Worm (Caenorhabditis elegans): ENCODE results near the gene ham-2.

Gene ham-2

ce11 chrX:4550987-4551386, 3.5 kb upstream of the ham-2 start:
- TF ChIP-seq ref-1 (GFP tag; conservative IDR thresholded peaks at IDR 0.05): no peak
- no peak for TF ChIP-seq med-1 (GFP tag; optimal IDR thresholded peaks at IDR 0.05; ENCODE audit: insufficient read depth)
- no peak for TF ChIP-seq ztf-23 (GFP tag; IDR thresholded peaks at IDR 0.05)
- TF ChIP-seq tab-1 (GFP tag; IDR thresholded peaks at IDR 0.05): no peak
- no peak for TF ChIP-seq cog-1 (tag; optimal IDR thresholded peaks at IDR 0.05)
- no peak for TF ChIP-seq klf-2 (GFP tag; conservative IDR thresholded peaks at IDR 0.05)
- no peak for TF ChIP-seq flt-1 (GFP tag; IDR thresholded peaks at IDR 0.05)
- no peak for TF ChIP-seq ztf-29 (GFP tag; IDR thresholded peaks at IDR 0.05)
- no peak for TF ChIP-seq T22C8.4 (GFP tag; IDR thresholded peaks at IDR 0.05)

DNA sequence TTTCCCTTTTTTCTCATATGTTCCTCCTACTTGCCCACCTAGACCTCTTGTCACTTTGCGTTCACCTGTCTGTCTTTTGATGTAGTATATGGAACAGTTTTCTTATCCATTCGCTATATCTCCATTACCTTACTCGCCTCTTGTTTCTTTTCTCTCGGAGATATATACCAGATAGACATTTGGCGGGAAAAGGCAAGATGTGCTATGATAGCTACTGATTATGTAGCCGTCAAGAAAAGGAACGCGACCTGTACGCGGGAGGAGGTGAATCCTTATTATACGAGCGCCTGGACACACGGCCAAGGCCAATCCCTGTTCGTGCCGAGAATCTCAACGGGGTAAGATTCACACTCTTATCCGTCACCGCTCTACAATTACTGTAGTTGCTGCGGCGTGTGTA, 1.5 kb upstream of the ham-2 start:
- no peak for TF ChIP-seq flt-1 (GFP tag; IDR thresholded peaks at IDR 0.05)
- no peak for TF ChIP-seq T22C8.4 (GFP tag; IDR thresholded peaks at IDR 0.05)
- no peak for TF ChIP-seq ref-1 (GFP tag; conservative IDR thresholded peaks at IDR 0.05)
- no peak for TF ChIP-seq cog-1 (tag; optimal IDR thresholded peaks at IDR 0.05)
- no peak for TF ChIP-seq med-1 (GFP tag; optimal IDR thresholded peaks at IDR 0.05; ENCODE audit: insufficient read depth)
- no peak for TF ChIP-seq ztf-23 (GFP tag; IDR thresholded peaks at IDR 0.05)
- no peak for TF ChIP-seq ztf-29 (GFP tag; IDR thresholded peaks at IDR 0.05)
- no peak for TF ChIP-seq klf-2 (GFP tag; conservative IDR thresholded peaks at IDR 0.05)
- no peak for TF ChIP-seq tab-1 (GFP tag; IDR thresholded peaks at IDR 0.05)

- TF ChIP-seq tab-1 (GFP tag; IDR thresholded peaks at IDR 0.05) (no peak), ztf-29 (GFP tag; IDR thresholded peaks at IDR 0.05) (no peak), cog-1 (tag; optimal IDR thresholded peaks at IDR 0.05) (no peak), klf-2 (GFP tag; conservative IDR thresholded peaks at IDR 0.05) (no peak), T22C8.4 (GFP tag; IDR thresholded peaks at IDR 0.05) (no peak)
Measured at ce11 chrX:4553491-4553890, 994 bp upstream of the ham-2 start.

DNA sequence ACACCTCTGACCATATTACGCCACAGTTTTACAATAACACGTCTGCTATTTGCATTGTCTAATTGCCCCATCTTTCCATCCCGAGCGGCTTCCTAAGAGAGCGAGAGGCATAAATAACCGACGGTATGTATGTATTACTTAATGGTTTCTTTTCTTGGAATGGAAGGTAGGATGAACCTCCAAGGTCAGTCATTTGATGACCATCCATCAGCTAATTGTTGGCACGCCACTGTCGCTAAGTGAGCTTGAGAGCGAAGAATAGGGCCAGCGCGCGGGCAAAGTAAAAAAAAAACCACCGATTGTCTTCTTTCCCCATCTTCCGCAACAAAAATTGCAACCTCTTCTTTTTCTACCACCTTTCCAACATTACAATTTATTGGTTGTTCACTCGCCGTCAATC, 1.5 kb downstream of the ham-2 start:
- TF ChIP-seq flt-1 (GFP tag; IDR thresholded peaks at IDR 0.05): no peak
- no peak for TF ChIP-seq klf-2 (GFP tag; conservative IDR thresholded peaks at IDR 0.05)
- no peak for TF ChIP-seq med-1 (GFP tag; optimal IDR thresholded peaks at IDR 0.05; ENCODE audit: insufficient read depth)
- no peak for TF ChIP-seq ztf-23 (GFP tag; IDR thresholded peaks at IDR 0.05)
- TF ChIP-seq ztf-29 (GFP tag; IDR thresholded peaks at IDR 0.05): no peak
- TF ChIP-seq cog-1 (tag; optimal IDR thresholded peaks at IDR 0.05): no peak
- no peak for TF ChIP-seq T22C8.4 (GFP tag; IDR thresholded peaks at IDR 0.05)
- TF ChIP-seq tab-1 (GFP tag; IDR thresholded peaks at IDR 0.05): no peak
- TF ChIP-seq ref-1 (GFP tag; conservative IDR thresholded peaks at IDR 0.05): no peak

ce11 chrX:4561863-4562262, 7.4 kb downstream of the ham-2 start, which contains the start of gene C05E11.6:
TSS of gene C05E11.6 (plus strand) at chrX:4562163.
- TF ChIP-seq T22C8.4 (GFP tag; IDR thresholded peaks at IDR 0.05): no peak
- TF ChIP-seq med-1 (GFP tag; optimal IDR thresholded peaks at IDR 0.05; ENCODE audit: insufficient read depth): no peak
- TF ChIP-seq ztf-29 (GFP tag; IDR thresholded peaks at IDR 0.05): no peak
- TF ChIP-seq cog-1 (tag; optimal IDR thresholded peaks at IDR 0.05): no peak
- no peak for TF ChIP-seq ztf-23 (GFP tag; IDR thresholded peaks at IDR 0.05)
- TF ChIP-seq klf-2 (GFP tag; conservative IDR thresholded peaks at IDR 0.05): no peak

DNA sequence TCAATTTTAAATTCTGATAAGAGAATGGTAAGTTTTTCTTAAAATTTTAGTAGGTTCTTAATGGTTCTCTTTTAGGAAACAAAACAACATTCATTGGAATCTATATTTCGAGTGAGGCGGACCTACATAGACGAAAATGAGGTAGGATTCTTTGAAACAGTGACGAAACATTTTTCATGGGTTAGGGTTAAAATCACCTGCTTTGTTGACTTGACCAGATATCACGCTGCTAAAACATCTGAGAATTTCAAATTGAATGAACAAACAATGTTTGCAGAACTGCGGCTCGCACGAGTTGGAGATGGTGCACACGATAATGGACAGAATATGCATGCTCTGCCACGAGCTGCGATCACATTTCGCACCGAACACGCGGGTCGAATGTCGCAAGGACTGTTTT, 7.8 kb downstream of the ham-2 start:
- no peak for TF ChIP-seq T22C8.4 (GFP tag; IDR thresholded peaks at IDR 0.05)

ce11 chrX:4564717-4565316, 10.3 kb downstream of the ham-2 start, which contains the start of gene amt-4:
TSS of gene amt-4 (plus strand) at chrX:4565302.
- TF ChIP-seq ztf-29 (GFP tag; IDR thresholded peaks at IDR 0.05) (no peak), klf-2 (GFP tag; conservative IDR thresholded peaks at IDR 0.05) (no peak), tab-1 (GFP tag; IDR thresholded peaks at IDR 0.05) (no peak), ztf-23 (GFP tag; IDR thresholded peaks at IDR 0.05) (no peak), cog-1 (tag; optimal IDR thresholded peaks at IDR 0.05) (no peak), T22C8.4 (GFP tag; IDR thresholded peaks at IDR 0.05) (no peak), flt-1 (GFP tag; IDR thresholded peaks at IDR 0.05) (no peak), med-1 (GFP tag; optimal IDR thresholded peaks at IDR 0.05; ENCODE audit: insufficient read depth) (no peak), ref-1 (GFP tag; conservative IDR thresholded peaks at IDR 0.05) (no peak)

DNA sequence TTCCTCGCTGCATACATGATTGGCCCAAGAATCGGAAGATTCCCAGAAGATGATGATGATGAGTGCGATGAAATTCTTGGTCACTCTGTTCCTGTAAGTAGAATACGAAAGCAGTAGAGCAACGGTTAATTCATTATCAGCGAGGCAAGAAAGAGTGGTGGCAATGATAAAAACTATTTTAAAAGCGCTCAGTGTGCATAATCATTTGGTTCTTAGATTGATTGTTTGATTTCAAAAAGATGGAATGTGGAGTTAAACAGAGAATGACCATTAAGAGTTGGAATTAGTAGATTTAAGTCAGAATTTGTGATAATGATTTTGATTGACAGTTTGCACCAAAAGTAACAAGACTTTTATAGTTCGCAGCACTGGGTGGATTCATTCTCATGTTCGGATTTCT, 12.6 kb downstream of the ham-2 start:
- TF ChIP-seq tab-1 (GFP tag; IDR thresholded peaks at IDR 0.05) (no peak), cog-1 (tag; optimal IDR thresholded peaks at IDR 0.05) (no peak), T22C8.4 (GFP tag; IDR thresholded peaks at IDR 0.05) (no peak), med-1 (GFP tag; optimal IDR thresholded peaks at IDR 0.05; ENCODE audit: insufficient read depth) (no peak), ztf-29 (GFP tag; IDR thresholded peaks at IDR 0.05) (no peak), ztf-23 (GFP tag; IDR thresholded peaks at IDR 0.05) (no peak), ref-1 (GFP tag; conservative IDR thresholded peaks at IDR 0.05) (no peak), klf-2 (GFP tag; conservative IDR thresholded peaks at IDR 0.05) (no peak)

ce11 chrX:4569276-4569675, 14.8 kb downstream of the ham-2 start:
- TF ChIP-seq tab-1 (GFP tag; IDR thresholded peaks at IDR 0.05) (no peak), klf-2 (GFP tag; conservative IDR thresholded peaks at IDR 0.05) (no peak), med-1 (GFP tag; optimal IDR thresholded peaks at IDR 0.05; ENCODE audit: insufficient read depth) (no peak), flt-1 (GFP tag; IDR thresholded peaks at IDR 0.05) (no peak), T22C8.4 (GFP tag; IDR thresholded peaks at IDR 0.05) (no peak), ref-1 (GFP tag; conservative IDR thresholded peaks at IDR 0.05) (no peak), ztf-29 (GFP tag; IDR thresholded peaks at IDR 0.05) (no peak)

DNA sequence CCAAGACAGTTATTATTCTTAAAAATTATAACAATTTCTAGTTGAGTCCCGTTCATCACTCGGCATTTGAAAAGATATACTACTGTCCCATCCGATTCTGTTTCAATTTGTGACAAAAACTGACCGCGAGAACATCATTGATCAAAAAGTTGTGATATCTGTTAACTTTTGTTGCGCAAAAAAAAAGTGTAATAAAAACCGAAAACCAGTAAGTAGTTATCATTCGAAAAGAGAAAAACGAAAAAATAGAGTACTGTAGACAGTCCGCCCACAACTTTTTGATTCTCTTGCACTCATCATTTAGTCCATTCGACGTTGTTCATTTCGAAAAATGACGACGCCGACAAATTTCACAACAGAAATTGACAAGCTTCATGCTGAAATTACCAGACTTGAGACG, 16.7 kb downstream of the ham-2 start, which contains the start of gene amt-1:
Gene amt-1 (plus strand): TSS at position 301 of the 400 bp plus-strand sequence.
- no peak for TF ChIP-seq ztf-23 (GFP tag; IDR thresholded peaks at IDR 0.05)
- no peak for TF ChIP-seq med-1 (GFP tag; optimal IDR thresholded peaks at IDR 0.05; ENCODE audit: insufficient read depth)
- no peak for TF ChIP-seq ztf-29 (GFP tag; IDR thresholded peaks at IDR 0.05)
- no peak for TF ChIP-seq cog-1 (tag; optimal IDR thresholded peaks at IDR 0.05)
- TF ChIP-seq ref-1 (GFP tag; conservative IDR thresholded peaks at IDR 0.05): no peak
- no peak for TF ChIP-seq tab-1 (GFP tag; IDR thresholded peaks at IDR 0.05)
- no peak for TF ChIP-seq flt-1 (GFP tag; IDR thresholded peaks at IDR 0.05)
- no peak for TF ChIP-seq T22C8.4 (GFP tag; IDR thresholded peaks at IDR 0.05)
- no peak for TF ChIP-seq klf-2 (GFP tag; conservative IDR thresholded peaks at IDR 0.05)

Data from whole organism, midembryonic.